Fruit fly (Drosophila melanogaster): Measurements from ENCODE around the gene CG43349.

CG43349 gene

DNA sequence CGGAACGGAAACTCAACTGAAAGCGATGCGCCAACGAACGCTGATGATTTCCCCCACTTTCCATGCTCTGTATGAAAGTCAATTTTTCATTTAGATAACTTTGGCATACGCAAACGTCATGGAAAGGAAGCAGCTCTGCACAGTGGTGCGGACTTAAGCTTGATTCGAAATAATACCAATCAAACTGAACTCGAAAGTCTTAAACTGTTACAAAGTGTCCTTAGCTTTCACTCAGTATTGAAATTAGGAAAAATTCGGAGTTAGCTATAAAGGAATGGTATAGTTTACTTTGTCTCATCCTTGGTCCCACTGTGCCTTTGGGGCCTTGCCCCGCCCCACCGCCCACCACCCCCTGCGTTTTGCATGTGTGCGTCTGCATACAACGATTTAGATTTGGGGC lies 7.4 kb downstream of the CG43349 start (continued):
- peak; percentile 42; the same call in 1 of the 3 replicates for TF ChIP-seq Mrtf (GFP tag; IDR thresholded peaks at IDR 0.05)
- TF ChIP-seq Doc3 (GFP tag; IDR thresholded peaks at IDR 0.05; ENCODE audit: partially characterized antibody): no peak
- TF ChIP-seq MBD-R2 (GFP tag; IDR thresholded peaks at IDR 0.05): peak; percentile 38; the same call in 1 of the 2 replicates
- no peak for TF ChIP-seq CG42726 (GFP tag; IDR thresholded peaks at IDR 0.05; ENCODE audit: partially characterized antibody)
- TF ChIP-seq gsb-n (tag; optimal IDR thresholded peaks at IDR 0.05): no peak
- TF ChIP-seq CG11723 (GFP tag; optimal IDR thresholded peaks at IDR 0.05): no peak
- no peak for TF ChIP-seq knrl (GFP tag; IDR thresholded peaks at IDR 0.05; ENCODE audit: partially characterized antibody)
- TF ChIP-seq shn (GFP tag; optimal IDR thresholded peaks at IDR 0.05): no peak
- TF ChIP-seq CG32532 (GFP tag; IDR thresholded peaks at IDR 0.05): peak; percentile 74
- no peak for TF ChIP-seq prd (optimal IDR thresholded peaks at IDR 0.05)
- peak; percentile 75 for TF ChIP-seq prd (GFP tag; IDR thresholded peaks at IDR 0.05)
- TF ChIP-seq CG6175 (GFP tag; IDR thresholded peaks at IDR 0.05): no peak
- no peak for TF ChIP-seq crol (GFP tag; IDR thresholded peaks at IDR 0.05)
- TF ChIP-seq sug (tag; optimal IDR thresholded peaks at IDR 0.05): peak; percentile 36
- no peak for TF ChIP-seq psq (GFP tag; optimal IDR thresholded peaks at IDR 0.05)
- no peak for TF ChIP-seq jumu (GFP tag; optimal IDR thresholded peaks at IDR 0.05)
- TF ChIP-seq en (GFP tag; optimal IDR thresholded peaks at IDR 0.05): no peak
- no peak for TF ChIP-seq chm (GFP tag; IDR thresholded peaks at IDR 0.05)
- no peak for TF ChIP-seq Asciz (GFP tag; optimal IDR thresholded peaks at IDR 0.05)
- TF ChIP-seq fd3F (GFP tag; optimal IDR thresholded peaks at IDR 0.05): no peak
- TF ChIP-seq sens-2 (GFP tag; IDR thresholded peaks at IDR 0.05): no peak
- TF ChIP-seq Rx (GFP tag; IDR thresholded peaks at IDR 0.05): peak; percentile 72
- TF ChIP-seq gro (GFP tag; optimal IDR thresholded peaks at IDR 0.05): no peak
- no peak for TF ChIP-seq CG6654 (GFP tag; optimal IDR thresholded peaks at IDR 0.05)
- TF ChIP-seq CG10979 (tag; optimal IDR thresholded peaks at IDR 0.05): no peak
- TF ChIP-seq Awh (GFP tag; IDR thresholded peaks at IDR 0.05): 0 out of 2 replicates have a peak, but pooled peaks have one; percentile 56
- no peak for TF ChIP-seq CG17829 (tag; optimal IDR thresholded peaks at IDR 0.05)
- TF ChIP-seq CG17328 (GFP tag; IDR thresholded peaks at IDR 0.05): peak; percentile 46; the same call in 1 of the 2 replicates
- no peak for TF ChIP-seq hkb (optimal IDR thresholded peaks at IDR 0.05)
- TF ChIP-seq hkb (GFP tag; IDR thresholded peaks at IDR 0.05): peak; percentile 75
- no peak for TF ChIP-seq CG7271 (tag; optimal IDR thresholded peaks at IDR 0.05)
- TF ChIP-seq CG6254 (GFP tag; optimal IDR thresholded peaks at IDR 0.05): no peak
- no peak for TF ChIP-seq Drgx (GFP tag; IDR thresholded peaks at IDR 0.05)
- peak; percentile 26 for TF ChIP-seq unpg (GFP tag; optimal IDR thresholded peaks at IDR 0.05)
- TF ChIP-seq C15 (GFP tag; IDR thresholded peaks at IDR 0.05): 0 out of 3 replicates have a peak, but pooled peaks have one; percentile 44
- TF ChIP-seq HHEX (GFP tag; optimal IDR thresholded peaks at IDR 0.05): peak; percentile 45
- no peak for TF ChIP-seq lbe (GFP tag; optimal IDR thresholded peaks at IDR 0.05)
- TF ChIP-seq aop (GFP tag; IDR thresholded peaks at IDR 0.05): no peak
- no peak for TF ChIP-seq CG18011 (GFP tag; optimal IDR thresholded peaks at IDR 0.05)
- TF ChIP-seq tin (GFP tag; optimal IDR thresholded peaks at IDR 0.05): no peak
- no peak for TF ChIP-seq Sry-β (GFP tag; optimal IDR thresholded peaks at IDR 0.05)
- TF ChIP-seq CG18262 (tag; optimal IDR thresholded peaks at IDR 0.05): peak; percentile 6
- no peak for TF ChIP-seq Bteb2 (GFP tag; optimal IDR thresholded peaks at IDR 0.05)
- TF ChIP-seq CG6689 (GFP tag; IDR thresholded peaks at IDR 0.05): peak; percentile 33
- peak; percentile 7 for TF ChIP-seq CHES-1-like (GFP tag; optimal IDR thresholded peaks at IDR 0.05)
- no peak for TF ChIP-seq CG5180 (GFP tag; optimal IDR thresholded peaks at IDR 0.05)
- TF ChIP-seq CG1529 (GFP tag; optimal IDR thresholded peaks at IDR 0.05): peak; percentile 17
- TF ChIP-seq CG14860 (GFP tag; IDR thresholded peaks at IDR 0.05; ENCODE audit: partially characterized antibody): no peak
- no peak for TF ChIP-seq yki (optimal IDR thresholded peaks at IDR 0.05)
- no peak for TF ChIP-seq danr (GFP tag; IDR thresholded peaks at IDR 0.05)
- TF ChIP-seq emc (GFP tag; optimal IDR thresholded peaks at IDR 0.05): no peak
- TF ChIP-seq CG1832 (GFP tag; optimal IDR thresholded peaks at IDR 0.05): no peak

All from whole organism, embryonic.